Fruit fly (Drosophila melanogaster) whole organism, embryonic: Measurements from ENCODE around the gene Vps4.
A peak's percentile ranks its signal among the peaks of the same experiment; 100 is the strongest.

Experiments
- ATbp ChIP-seq: fragments of 200-800 bp; sonication (Bioruptor generic); optimal IDR thresholded peaks from 2 replicates; lab custom pipeline; 2017; ENCODE audit warnings: missing biosample characterization, mild to moderate bottlenecking, missing genetic modification characterization, missing genetic modification reagents
- CG14050 ChIP-seq: fragments of 200-800 bp; sonication (Bioruptor generic); IDR thresholded peaks from 3 replicates; pipeline ENCODE4 v1.3.6; 2022; ENCODE audit warnings: missing biosample characterization, missing genetic modification characterization
- CG14710 ChIP-seq: fragments of 200-800 bp; sonication (Bioruptor generic); optimal IDR thresholded peaks from 3 replicates; lab custom pipeline; 2019; ENCODE audit warnings: missing biosample characterization, mild to moderate bottlenecking, missing genetic modification characterization, moderate library complexity
- CG15696 ChIP-seq: fragments of 200-800 bp; sonication (Bioruptor generic); optimal IDR thresholded peaks from 2 replicates; lab custom pipeline; 2019; ENCODE audit warnings: missing biosample characterization, mild to moderate bottlenecking, missing genetic modification characterization, moderate library complexity
- CG1603 ChIP-seq: fragments of 200-800 bp; sonication (Bioruptor generic); optimal IDR thresholded peaks from 2 replicates; lab custom pipeline; 2019; ENCODE audit warnings: missing biosample characterization, mild to moderate bottlenecking, missing genetic modification characterization, moderate library complexity
- CG17359 ChIP-seq: fragments of 200-800 bp; sonication (Bioruptor generic); optimal IDR thresholded peaks from 3 replicates; lab custom pipeline; 2018; ENCODE audit warnings: missing biosample characterization, mild to moderate bottlenecking, missing genetic modification characterization, moderate library complexity
- CG1792 ChIP-seq: fragments of 200-800 bp; sonication (Bioruptor generic); optimal IDR thresholded peaks from 2 replicates; lab custom pipeline; 2016; ENCODE audit warnings: missing biosample characterization, missing genetic modification characterization
- CG1832 ChIP-seq: fragments of 200-800 bp; sonication (Bioruptor generic); optimal IDR thresholded peaks from 2 replicates; lab custom pipeline; 2017; ENCODE audit warnings: missing biosample characterization, mild to moderate bottlenecking, missing genetic modification characterization, inconsistent platforms
- CG32767 ChIP-seq: fragments of 200-800 bp; sonication (Bioruptor generic); IDR thresholded peaks from 2 replicates; pipeline ENCODE4 v1.3.6; 2022; ENCODE audit warnings: missing biosample characterization, missing genetic modification characterization
- CG33557 ChIP-seq: fragments of 200-800 bp; sonication (Bioruptor generic); optimal IDR thresholded peaks from 2 replicates; lab custom pipeline; 2019; ENCODE audit warnings: missing biosample characterization, mild to moderate bottlenecking, missing genetic modification characterization, moderate library complexity
- CG4282 ChIP-seq: fragments of 200-800 bp; sonication (Bioruptor generic); optimal IDR thresholded peaks from 2 replicates; lab custom pipeline; 2016; ENCODE audit warnings: missing biosample characterization, missing genetic modification characterization
- CG6272 ChIP-seq: fragments of 200-800 bp; sonication (Bioruptor generic); IDR thresholded peaks from 2 replicates; pipeline ENCODE4 v1.3.6; 2022; ENCODE audit warnings: missing biosample characterization, missing genetic modification characterization
- CG6689 ChIP-seq: fragments of 200-800 bp; sonication (Bioruptor generic); IDR thresholded peaks from 2 replicates; pipeline ENCODE4 v1.3.6; 2022; ENCODE audit warnings: missing biosample characterization, missing genetic modification characterization
- CG7987 ChIP-seq: fragments of 200-800 bp; sonication (Bioruptor generic); optimal IDR thresholded peaks from 2 replicates; lab custom pipeline; 2018; ENCODE audit warnings: missing biosample characterization, mild to moderate bottlenecking, missing genetic modification characterization, moderate library complexity
- CG8089 ChIP-seq: fragments of 200-800 bp; sonication (Bioruptor generic); optimal IDR thresholded peaks from 3 replicates; lab custom pipeline; 2016; ENCODE audit warnings: missing biosample characterization, missing genetic modification characterization
- CG8478 ChIP-seq: fragments of >200 bp; optimal IDR thresholded peaks from 2 replicates; lab custom pipeline; 2018
- CG8765 ChIP-seq: fragments of 200-800 bp; sonication (Bioruptor generic); IDR thresholded peaks from 2 replicates; pipeline ENCODE4 v1.3.6; 2022; ENCODE audit warnings: missing biosample characterization, missing genetic modification characterization
- CG9727 ChIP-seq: fragments of 200-800 bp; sonication (Bioruptor generic); optimal IDR thresholded peaks from 3 replicates; lab custom pipeline; 2017; ENCODE audit warnings: missing biosample characterization, mild to moderate bottlenecking, missing genetic modification characterization
- CG9932 ChIP-seq: fragments of 200-800 bp; sonication (Bioruptor generic); IDR thresholded peaks from 2 replicates; pipeline ENCODE4 v1.3.6; 2022; ENCODE audit warnings: missing biosample characterization, missing genetic modification characterization
- CrebB ChIP-seq: fragments of 200-800 bp; sonication (Bioruptor generic); optimal IDR thresholded peaks from 3 replicates; lab custom pipeline; 2018; ENCODE audit warnings: missing biosample characterization, mild to moderate bottlenecking, missing genetic modification characterization
- Deaf1 ChIP-seq: fragments of 200-800 bp; optimal IDR thresholded peaks from 3 replicates; lab custom pipeline; 2019; ENCODE audit warnings: missing biosample characterization, mild to moderate bottlenecking, missing genetic modification characterization, moderate library complexity
- Dfd ChIP-seq, 2 experiments: fragments of >200 bp; optimal IDR thresholded peaks; 2 replicates each; lab custom pipeline; 2017; ENCODE audit warnings: missing biosample characterization in 2 of 2, missing genetic modification characterization in 2 of 2
- Doc3 ChIP-seq: fragments of 200-800 bp; sonication (Bioruptor generic); IDR thresholded peaks from 3 replicates; pipeline ENCODE4 v1.3.6; 2022; ENCODE audit warnings: missing biosample characterization, missing genetic modification characterization; ENCODE audit not compliant: partially characterized antibody
- HHEX ChIP-seq: fragments of 200-800 bp; sonication (Bioruptor generic); optimal IDR thresholded peaks from 3 replicates; lab custom pipeline; 2017; ENCODE audit warnings: missing biosample characterization, mild to moderate bottlenecking, missing genetic modification characterization, missing genetic modification reagents
- HLH54F ChIP-seq: fragments of 200-800 bp; sonication (Bioruptor generic); optimal IDR thresholded peaks from 3 replicates; lab custom pipeline; 2016; ENCODE audit warnings: missing biosample characterization, missing genetic modification characterization
- Lhr ChIP-seq: fragments of 200-800 bp; sonication (Bioruptor generic); optimal IDR thresholded peaks from 3 replicates; lab custom pipeline; 2017; ENCODE audit warnings: mild to moderate bottlenecking, missing biosample characterization, missing genetic modification reagents, missing genetic modification characterization
- Optix ChIP-seq: fragments of 200-800 bp; sonication (Bioruptor generic); IDR thresholded peaks from 3 replicates; pipeline ENCODE4 v1.3.6; 2022; ENCODE audit warnings: missing biosample characterization, missing genetic modification characterization
- Poxn ChIP-seq: fragments of 200-800 bp; sonication (Bioruptor generic); IDR thresholded peaks from 2 replicates; pipeline ENCODE4 v1.3.6; 2022; ENCODE audit warnings: missing biosample characterization, missing genetic modification characterization
- Rfx ChIP-seq: fragments of 200-800 bp; sonication (Bioruptor generic); IDR thresholded peaks from 2 replicates; pipeline ENCODE4 v1.3.6; 2022; ENCODE audit warnings: missing biosample characterization, missing genetic modification characterization
- Spps ChIP-seq: fragments of 200-800 bp; sonication (Bioruptor generic); optimal IDR thresholded peaks from 2 replicates; lab custom pipeline; 2018; ENCODE audit warnings: missing biosample characterization, mild to moderate bottlenecking, missing genetic modification characterization
- Vsx1 ChIP-seq: fragments of 200-800 bp; sonication (Bioruptor generic); optimal IDR thresholded peaks from 2 replicates; lab custom pipeline; 2017; ENCODE audit warnings: missing biosample characterization, mild to moderate bottlenecking, missing genetic modification characterization, missing genetic modification reagents
- Xrp1 ChIP-seq: fragments of 200-800 bp; sonication (Bioruptor generic); IDR thresholded peaks from 2 replicates; pipeline ENCODE4 v1.3.6; 2022; ENCODE audit warnings: missing biosample characterization, missing genetic modification characterization
- ab ChIP-seq: fragments of 200-800 bp; sonication (Bioruptor generic); optimal IDR thresholded peaks from 2 replicates; lab custom pipeline; 2016; ENCODE audit warnings: missing biosample characterization, missing genetic modification characterization
- ara ChIP-seq: fragments of 200-800 bp; sonication (Bioruptor generic); IDR thresholded peaks from 2 replicates; pipeline ENCODE4 v1.3.6; 2022; ENCODE audit warnings: missing biosample characterization, missing genetic modification characterization
- ci ChIP-seq: fragments of 200-800 bp; sonication (Bioruptor generic); IDR thresholded peaks from 3 replicates; pipeline ENCODE4 v1.3.6; 2022; ENCODE audit warnings: missing biosample characterization, missing genetic modification characterization
- crol ChIP-seq: fragments of 200-800 bp; sonication (Bioruptor generic); IDR thresholded peaks from 2 replicates; pipeline ENCODE4 v1.3.6; 2022; ENCODE audit warnings: missing biosample characterization, missing genetic modification characterization
- dmrt11E ChIP-seq: fragments of 200-800 bp; sonication (Bioruptor generic); optimal IDR thresholded peaks from 3 replicates; lab custom pipeline; 2018; ENCODE audit warnings: missing biosample characterization, mild to moderate bottlenecking, missing genetic modification characterization, moderate library complexity
- fd3F ChIP-seq: fragments of 200-800 bp; sonication (Bioruptor generic); optimal IDR thresholded peaks from 2 replicates; lab custom pipeline; 2018; ENCODE audit warnings: missing biosample characterization, mild to moderate bottlenecking, missing genetic modification characterization, moderate library complexity
- fru ChIP-seq: fragments of >200 bp; optimal IDR thresholded peaks from 2 replicates; lab custom pipeline; 2017
- gce ChIP-seq: fragments of 200-800 bp; sonication (Bioruptor generic); IDR thresholded peaks from 3 replicates; pipeline ENCODE4 v1.3.6; 2022; ENCODE audit warnings: missing biosample characterization, missing genetic modification characterization
- gsb ChIP-seq: fragments of 200-800 bp; sonication (Bioruptor generic); IDR thresholded peaks from 2 replicates; pipeline ENCODE4 v1.3.6; 2022; ENCODE audit warnings: missing biosample characterization, missing genetic modification characterization
- ham ChIP-seq: fragments of 200-800 bp; sonication (Bioruptor generic); IDR thresholded peaks from 2 replicates; pipeline ENCODE4 v1.3.6; 2022; ENCODE audit warnings: missing biosample characterization, missing genetic modification characterization
- hb ChIP-seq: fragments of 200-800 bp; sonication (Bioruptor generic); IDR thresholded peaks from 3 replicates; pipeline ENCODE4 v1.3.6; 2022; ENCODE audit warnings: missing biosample characterization, missing genetic modification characterization; ENCODE audit not compliant: partially characterized antibody
- org-1 ChIP-seq: fragments of 200-800 bp; sonication (Bioruptor generic); optimal IDR thresholded peaks from 2 replicates; lab custom pipeline; 2017; ENCODE audit warnings: missing biosample characterization, missing genetic modification characterization
- prd ChIP-seq, 3 experiments: fragments of >200 bp in 2 of 3; fragments of 200-800 bp in 1 of 3; sonication (Bioruptor generic) in 1 of 3; optimal IDR thresholded peaks in 2 of 3; IDR thresholded peaks in 1 of 3; 2 replicates in 2 of 3; 3 replicates in 1 of 3; pipeline versions ENCODE4 v1.3.6 to Lab custom; 2017 to 2022; ENCODE audit warnings: missing biosample characterization in 1 of 3, missing genetic modification characterization in 1 of 3
- ro ChIP-seq: fragments of 200-800 bp; sonication (Bioruptor generic); IDR thresholded peaks from 2 replicates; pipeline ENCODE4 v1.3.6; 2022; ENCODE audit warnings: missing biosample characterization, missing genetic modification characterization
- sens ChIP-seq: fragments of 200-800 bp; sonication (Bioruptor generic); peaks from one replicate; lab custom pipeline; 2016; ENCODE audit warnings: missing biosample characterization, missing genetic modification characterization
- sens-2 ChIP-seq: fragments of 200-800 bp; sonication (Bioruptor generic); IDR thresholded peaks from 2 replicates; pipeline ENCODE4 v1.3.6; 2022; ENCODE audit warnings: missing biosample characterization, missing genetic modification characterization
- slbo ChIP-seq: fragments of 200-800 bp; sonication (Bioruptor generic); IDR thresholded peaks from 2 replicates; pipeline ENCODE4 v1.3.6; 2022; ENCODE audit warnings: missing biosample characterization, missing genetic modification characterization
- tap ChIP-seq: fragments of 200-800 bp; optimal IDR thresholded peaks from 3 replicates; lab custom pipeline; 2019; ENCODE audit warnings: missing biosample characterization, mild to moderate bottlenecking, missing genetic modification characterization, moderate library complexity
- wor ChIP-seq: fragments of 200-800 bp; sonication (Bioruptor generic); IDR thresholded peaks from 2 replicates; pipeline ENCODE4 v1.3.6; 2022; ENCODE audit warnings: missing biosample characterization, missing genetic modification characterization

Vps4 gene

DNA sequence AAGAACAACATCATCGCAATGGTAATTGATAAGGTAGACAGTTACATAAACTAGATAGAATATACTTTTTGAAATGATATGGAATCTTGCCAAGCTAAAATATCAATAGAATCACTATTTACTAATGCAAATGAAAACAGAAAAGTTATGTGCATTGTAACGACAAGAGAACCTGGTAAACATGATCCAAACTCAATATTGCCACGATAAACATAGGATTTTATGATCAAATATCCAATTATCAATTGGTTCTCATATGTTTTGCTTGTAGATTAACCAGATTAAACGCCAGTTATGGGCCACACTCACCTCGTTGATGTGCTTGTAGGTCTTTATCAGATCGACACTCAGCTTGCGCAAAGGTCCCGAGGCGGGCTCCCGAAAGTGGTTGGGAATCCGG lies 35.2 kb upstream of the Vps4 start (continued):
- TF ChIP-seq Optix (GFP tag; lab: Robert Waterston, UW) (no peak), Xrp1 (GFP tag; lab: Robert Waterston, UW) (0 out of 2 replicates have a peak, but pooled peaks have one; percentile 12), gsb (no peak), CG8765 (GFP tag; lab: Robert Waterston, UW) (no peak), ham (no peak), CG1792 (GFP tag; lab: Kevin White, UChicago) (no peak), Lhr (GFP tag; lab: Kevin White, UChicago) (no peak), dmrt11E (tag; lab: Kevin White, UChicago) (peak; percentile 38), CG8089 (GFP tag; lab: Kevin White, UChicago) (no peak), CG17359 (tag; lab: Kevin White, UChicago) (no peak), CG9932 (GFP tag; lab: Robert Waterston, UW) (no peak), CG14050 (GFP tag; lab: Robert Waterston, UW) (no peak), CG33557 (GFP tag; lab: Kevin White, UChicago) (peak; percentile 36), CG4282 (GFP tag; lab: Kevin White, UChicago) (no peak), fd3F (GFP tag; lab: Kevin White, UChicago) (no peak), Deaf1 (tag; lab: Kevin White, UChicago) (no peak), ara (no peak), fru (lab: Kevin White, UChicago) (no peak), CG7987 (no peak), HLH54F (no peak), CG32767 (GFP tag; lab: Robert Waterston, UW) (no peak), Dfd (GFP tag; optimal IDR thresholded peaks at IDR 0.05; lab: Kevin White, UChicago) (no peak), Doc3 (no peak), ATbp (GFP tag; lab: Kevin White, UChicago) (no peak), tap (tag; lab: Kevin White, UChicago) (no peak), Vsx1 (GFP tag; lab: Kevin White, UChicago) (no peak), ci (no peak), sens-2 (GFP tag; lab: Robert Waterston, UW) (no peak), CG6272 (GFP tag; lab: Robert Waterston, UW) (no peak), CG6689 (GFP tag; lab: Robert Waterston, UW) (no peak), CG14710 (tag; lab: Kevin White, UChicago) (peak; percentile 11), wor (GFP tag; lab: Robert Waterston, UW) (no peak), CG9727 (GFP tag; lab: Kevin White, UChicago) (peak; percentile 35), Poxn (GFP tag; lab: Robert Waterston, UW) (no peak), HHEX (GFP tag; lab: Kevin White, UChicago) (no peak), sens (GFP tag; lab: Kevin White, UChicago) (peak; percentile 80), ro (no peak), org-1 (GFP tag; lab: Kevin White, UChicago) (no peak), CG1832 (GFP tag; lab: Kevin White, UChicago) (no peak), CG8478 (no peak), ab (GFP tag; lab: Kevin White, UChicago) (no peak), slbo (no peak), CG15696 (tag; lab: Kevin White, UChicago) (peak; percentile 77), Spps (tag; lab: Kevin White, UChicago) (no peak), crol (GFP tag; lab: Robert Waterston, UW) (no peak), CG1603 (peak; percentile 8), Rfx (GFP tag; lab: Robert Waterston, UW) (no peak), gce (GFP tag; lab: Robert Waterston, UW) (no peak), prd (optimal IDR thresholded peaks at IDR 0.05; lab: Kevin White, UChicago) (no peak), prd (GFP tag; IDR thresholded peaks at IDR 0.05; lab: Robert Waterston, UW) (no peak), CrebB (tag; lab: Kevin White, UChicago) (no peak), hb (no peak)
